Fruit fly (Drosophila melanogaster) whole organism, prepupa: Measurements from ENCODE around the gene CG10749.

Experiments used
- Blimp-1 ChIP-seq: fragments of 200-800 bp; sonication (Bioruptor generic); optimal IDR thresholded peaks from 3 replicates; lab custom pipeline; 2017; ENCODE audit warnings: missing biosample characterization, missing genetic modification characterization, mild to moderate bottlenecking, moderate library complexity, missing genetic modification reagents
- CG11762 ChIP-seq: fragments of 200-800 bp; sonication (Bioruptor generic); optimal IDR thresholded peaks from 3 replicates; lab custom pipeline; 2016; ENCODE audit warnings: missing biosample characterization, missing genetic modification characterization; ENCODE audit not compliant: insufficient read depth
- CG11902 ChIP-seq: fragments of 200-800 bp; sonication (Bioruptor generic); optimal IDR thresholded peaks from 3 replicates; lab custom pipeline; 2016; ENCODE audit warnings: missing biosample characterization, missing genetic modification characterization
- CG15336 ChIP-seq: fragments of 200-800 bp; sonication (Bioruptor generic); IDR thresholded peaks from 2 replicates; pipeline ENCODE4 v1.3.6; 2022; ENCODE audit warnings: missing biosample characterization, missing genetic modification characterization
- CG1621 ChIP-seq: fragments of 200-800 bp; sonication (Bioruptor generic); optimal IDR thresholded peaks from 3 replicates; lab custom pipeline; 2018; ENCODE audit warnings: missing biosample characterization, mild to moderate bottlenecking, missing genetic modification characterization
- CG16779 ChIP-seq: fragments of 200-800 bp; sonication (Bioruptor generic); optimal IDR thresholded peaks from 3 replicates; lab custom pipeline; 2017; ENCODE audit warnings: missing biosample characterization, mild to moderate bottlenecking, missing genetic modification characterization
- CG3032 ChIP-seq: fragments of 200-800 bp; optimal IDR thresholded peaks from 2 replicates; lab custom pipeline; 2019; ENCODE audit warnings: missing biosample characterization, mild to moderate bottlenecking, missing genetic modification characterization, moderate library complexity
- CG32006 ChIP-seq: fragments of 200-800 bp; sonication (Bioruptor generic); optimal IDR thresholded peaks from 3 replicates; lab custom pipeline; 2017; ENCODE audit warnings: missing biosample characterization, mild to moderate bottlenecking, missing genetic modification characterization
- CG6792 ChIP-seq: fragments of 200-800 bp; sonication (Bioruptor generic); optimal IDR thresholded peaks from 3 replicates; lab custom pipeline; 2016; ENCODE audit warnings: missing biosample characterization, missing genetic modification characterization
- CG6854 ChIP-seq: fragments of 200-800 bp; sonication (Bioruptor generic); optimal IDR thresholded peaks from 2 replicates; lab custom pipeline; 2017; ENCODE audit warnings: missing biosample characterization, mild to moderate bottlenecking, missing genetic modification characterization
- CG7368 ChIP-seq: fragments of 200-800 bp; sonication (Bioruptor generic); optimal IDR thresholded peaks from 3 replicates; lab custom pipeline; 2016; ENCODE audit warnings: missing biosample characterization, missing genetic modification characterization
- CG8632 ChIP-seq: fragments of 200-800 bp; sonication (Bioruptor generic); optimal IDR thresholded peaks from 3 replicates; lab custom pipeline; 2016; ENCODE audit warnings: missing biosample characterization, missing genetic modification characterization
- Eip75B ChIP-seq: fragments of 200-800 bp; sonication (Bioruptor generic); optimal IDR thresholded peaks from 3 replicates; lab custom pipeline; 2016; ENCODE audit warnings: missing biosample characterization, missing genetic modification characterization
- Ets96B ChIP-seq: fragments of 200-800 bp; optimal IDR thresholded peaks from 2 replicates; lab custom pipeline; 2019; ENCODE audit warnings: missing biosample characterization, mild to moderate bottlenecking, missing genetic modification characterization, moderate library complexity
- Gug ChIP-seq: fragments of 200-800 bp; sonication (Bioruptor generic); IDR thresholded peaks from 2 replicates; pipeline ENCODE4 v1.3.6; 2022; ENCODE audit warnings: missing biosample characterization, missing genetic modification characterization
- Hr4 ChIP-seq: fragments of 200-800 bp; sonication (Bioruptor generic); optimal IDR thresholded peaks from 3 replicates; lab custom pipeline; 2016; ENCODE audit warnings: missing biosample characterization, missing genetic modification characterization
- Sox15 ChIP-seq: fragments of 200-800 bp; sonication (Bioruptor generic); optimal IDR thresholded peaks from 3 replicates; lab custom pipeline; 2016; ENCODE audit warnings: missing biosample characterization, missing genetic modification characterization
- eg ChIP-seq: fragments of 200-800 bp; sonication (Bioruptor generic); IDR thresholded peaks from 3 replicates; pipeline ENCODE4 v1.3.6; 2022; ENCODE audit warnings: missing biosample characterization, missing genetic modification characterization
- fd59A ChIP-seq: fragments of 200-800 bp; sonication (Bioruptor generic); optimal IDR thresholded peaks from 2 replicates; lab custom pipeline; 2017; ENCODE audit warnings: missing biosample characterization, mild to moderate bottlenecking, missing genetic modification characterization, missing genetic modification reagents
- fd85E ChIP-seq: fragments of 200-800 bp; sonication (Bioruptor generic); optimal IDR thresholded peaks from 3 replicates; lab custom pipeline; 2016; ENCODE audit warnings: missing biosample characterization, missing genetic modification characterization
- net ChIP-seq: fragments of 200-800 bp; sonication (Bioruptor generic); optimal IDR thresholded peaks from 3 replicates; lab custom pipeline; 2016; ENCODE audit warnings: missing biosample characterization, missing genetic modification characterization
- pdm3 ChIP-seq: fragments of 200-800 bp; sonication (Bioruptor generic); optimal IDR thresholded peaks from 3 replicates; lab custom pipeline; 2016; ENCODE audit warnings: missing biosample characterization, missing genetic modification characterization
- ss ChIP-seq, 2 experiments: fragments of 200-800 bp; sonication (Bioruptor generic); optimal IDR thresholded peaks; 2 replicates in 1 of 2; 3 replicates in 1 of 2; lab custom pipeline; 2017 to 2018; ENCODE audit warnings: mild to moderate bottlenecking in 2 of 2, missing biosample characterization in 2 of 2, missing genetic modification characterization in 2 of 2, moderate library complexity in 1 of 2
- vri ChIP-seq: fragments of 200-800 bp; sonication (Bioruptor generic); optimal IDR thresholded peaks from 3 replicates; lab custom pipeline; 2016; ENCODE audit warnings: missing biosample characterization, mild to moderate bottlenecking, missing genetic modification characterization

CG10749 gene

DNA sequence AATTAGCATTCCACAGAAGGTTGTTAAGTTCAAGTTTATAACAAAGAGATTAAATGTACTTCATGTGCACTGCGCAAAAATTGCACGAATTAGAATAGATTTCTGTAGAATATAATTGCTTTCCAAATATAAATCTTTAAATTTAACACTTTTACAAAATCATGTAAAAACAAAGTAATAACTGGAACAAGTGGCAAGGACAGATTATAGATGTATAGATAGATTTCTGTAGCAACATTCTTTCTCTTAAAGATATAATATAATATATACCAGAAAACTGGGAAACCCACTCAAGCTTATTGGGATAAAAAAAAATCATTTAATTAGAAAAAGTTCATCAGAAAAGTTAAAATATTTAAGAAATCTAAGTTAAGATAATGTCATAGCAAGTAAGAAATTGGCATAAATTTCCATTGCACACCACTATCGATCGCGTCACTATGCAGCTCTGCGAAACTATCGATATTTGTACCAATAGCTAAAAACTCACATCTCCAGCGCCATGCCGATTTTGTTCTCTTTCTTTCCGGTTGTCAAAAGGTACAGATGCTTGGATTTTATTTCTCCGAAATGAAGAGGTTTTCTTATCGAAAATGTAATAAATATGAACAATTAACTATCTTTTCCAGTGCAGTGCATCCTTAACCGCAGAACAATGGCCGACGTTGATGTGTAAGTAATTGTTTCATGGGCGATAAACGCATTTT is 50.7 kb downstream of the CG10749 start, which contains the start of gene RpS12 (continued):
- TF ChIP-seq Hr4 (GFP tag; lab: Kevin White, UChicago) (peak; percentile 53), pdm3 (GFP tag; lab: Kevin White, UChicago) (peak; percentile 63), ss (GFP tag; optimal IDR thresholded peaks at IDR 0.05; lab: Kevin White, UChicago) (peak in 1 of 2 experiments; percentile 71), Blimp-1 (GFP tag; lab: Kevin White, UChicago) (peak; percentile 40), CG15336 (no peak), CG8632 (GFP tag; lab: Kevin White, UChicago) (peak; percentile 59), eg (GFP tag; lab: Robert Waterston, UW) (peak; percentile 47), CG11902 (no peak), net (peak; percentile 79), CG6792 (peak; percentile 47), fd59A (GFP tag; lab: Kevin White, UChicago) (peak; percentile 7), CG3032 (tag; lab: Kevin White, UChicago) (peak; percentile 36), Sox15 (GFP tag; lab: Kevin White, UChicago) (peak; percentile 21), Eip75B (GFP tag; lab: Kevin White, UChicago) (peak; percentile 27), Ets96B (tag; lab: Kevin White, UChicago) (peak; percentile 22), CG11762 (GFP tag; lab: Kevin White, UChicago) (peak; percentile 35), CG6854 (GFP tag; lab: Kevin White, UChicago) (peak; percentile 90), Gug (GFP tag; lab: Robert Waterston, UW) (no peak; the same call in 1 of the 2 replicates), CG1621 (tag; lab: Kevin White, UChicago) (peak; percentile 51), CG32006 (GFP tag; lab: Kevin White, UChicago) (peak; percentile 48), vri (GFP tag; lab: Kevin White, UChicago) (peak; percentile 74), CG7368 (GFP tag; lab: Kevin White, UChicago) (peak; percentile 46), CG16779 (peak; percentile 12), fd85E (GFP tag; lab: Kevin White, UChicago) (peak; percentile 79)
